Worm (Caenorhabditis elegans) whole organism, L3 larva: ENCODE measurements around the gene Y53C12A.8.

Experiments used
- R02D3.7 ChIP-seq: fragments of 150-350 bp; optimal IDR thresholded peaks from 2 replicates; lab custom pipeline; 2014; ENCODE audit warnings: missing biosample characterization, missing genetic modification characterization
- ZK546.5 ChIP-seq: sonication (generic microtip); optimal IDR thresholded peaks from 2 replicates; lab custom pipeline; 2017; ENCODE audit warnings: missing biosample characterization, missing genetic modification characterization
- aly-2 ChIP-seq: fragments of 150-350 bp; optimal IDR thresholded peaks from 2 replicates; lab custom pipeline; 2014; ENCODE audit warnings: missing biosample characterization, missing genetic modification characterization
- ama-1 ChIP-seq: fragments of 150-350 bp; optimal IDR thresholded peaks from 2 replicates; lab custom pipeline; 2018
- ceh-28 ChIP-seq: fragments of 150-350 bp; optimal IDR thresholded peaks from 2 replicates; lab custom pipeline; 2014; ENCODE audit warnings: missing biosample characterization, missing genetic modification reagents, missing genetic modification characterization
- ceh-82 ChIP-seq: fragments of 150-350 bp; optimal IDR thresholded peaks from 2 replicates; lab custom pipeline; 2014; ENCODE audit warnings: missing biosample characterization, missing genetic modification characterization
- ceh-9 ChIP-seq: sonication (generic microtip); optimal IDR thresholded peaks from 2 replicates; lab custom pipeline; 2018; ENCODE audit warnings: missing biosample characterization, missing genetic modification characterization
- daf-12 ChIP-seq: fragments of 150-350 bp; optimal IDR thresholded peaks from 2 replicates; lab custom pipeline; 2014; ENCODE audit warnings: missing biosample characterization, missing genetic modification reagents, missing genetic modification characterization
- egl-27 ChIP-seq: sonication (generic microtip); optimal IDR thresholded peaks from 4 replicates; lab custom pipeline; 2017; ENCODE audit warnings: missing biosample characterization, missing genetic modification reagents, missing genetic modification characterization
- egl-5 ChIP-seq: fragments of 150-350 bp; optimal IDR thresholded peaks from 2 replicates; lab custom pipeline; 2017; ENCODE audit warnings: missing biosample characterization, missing genetic modification reagents, missing genetic modification characterization, inconsistent platforms
- elt-2 ChIP-seq: sonication (generic microtip); optimal IDR thresholded peaks from 2 replicates; lab custom pipeline; 2016; ENCODE audit warnings: missing genetic modification reagents, mild to moderate bottlenecking, missing genetic modification characterization, missing compliant biosample characterization
- eor-1 ChIP-seq, 2 experiments: fragments of 150-350 bp; optimal IDR thresholded peaks; 2 replicates each; lab custom pipeline; 2014 to 2018; ENCODE audit warnings: missing biosample characterization in 2 of 2, missing genetic modification characterization in 2 of 2
- fkh-10 ChIP-seq: sonication (generic microtip); optimal IDR thresholded peaks from 2 replicates; lab custom pipeline; 2017; ENCODE audit warnings: missing biosample characterization, missing genetic modification reagents, missing genetic modification characterization
- hmg-11 ChIP-seq: sonication (generic microtip); optimal IDR thresholded peaks from 2 replicates; lab custom pipeline; 2016; ENCODE audit warnings: missing genetic modification characterization, missing compliant biosample characterization
- lin-39 ChIP-seq: fragments of 150-350 bp; optimal IDR thresholded peaks from 2 replicates; lab custom pipeline; 2018; ENCODE audit warnings: missing biosample characterization, missing genetic modification reagents, missing genetic modification characterization
- lsy-12 ChIP-seq: sonication (generic microtip); optimal IDR thresholded peaks from 2 replicates; lab custom pipeline; 2016; ENCODE audit warnings: mild to moderate bottlenecking, missing genetic modification characterization, missing compliant biosample characterization
- mdl-1 ChIP-seq: fragments of 150-350 bp; optimal IDR thresholded peaks from 2 replicates; lab custom pipeline; 2014; ENCODE audit warnings: missing biosample characterization, missing genetic modification characterization
- mml-1 ChIP-seq: fragments of 150-350 bp; sonication (generic microtip); optimal IDR thresholded peaks from 3 replicates; lab custom pipeline; 2014; ENCODE audit warnings: missing biosample characterization, missing genetic modification characterization
- nfya-1 ChIP-seq: sonication (generic microtip); optimal IDR thresholded peaks from 2 replicates; lab custom pipeline; 2017; ENCODE audit warnings: missing genetic modification characterization, mild to moderate bottlenecking, missing compliant biosample characterization, antibody characterized with exemption, moderate library complexity; ENCODE audit not compliant: insufficient read depth
- nhr-11 ChIP-seq: fragments of 150-350 bp; optimal IDR thresholded peaks from 2 replicates; lab custom pipeline; 2014; ENCODE audit warnings: missing biosample characterization, missing genetic modification characterization
- nhr-237 ChIP-seq: fragments of 150-350 bp; optimal IDR thresholded peaks from 2 replicates; lab custom pipeline; 2014; ENCODE audit warnings: missing biosample characterization, missing genetic modification characterization
- nhr-25 ChIP-seq: sonication (generic microtip); optimal IDR thresholded peaks from 2 replicates; lab custom pipeline; 2017; ENCODE audit warnings: missing biosample characterization, missing genetic modification characterization
- nhr-28 ChIP-seq: fragments of 150-350 bp; optimal IDR thresholded peaks from 2 replicates; lab custom pipeline; 2014; ENCODE audit warnings: missing biosample characterization, missing genetic modification characterization
- nhr-43 ChIP-seq: sonication (generic microtip); optimal IDR thresholded peaks from 2 replicates; lab custom pipeline; 2016; ENCODE audit warnings: mild to moderate bottlenecking, missing genetic modification characterization, missing compliant biosample characterization; ENCODE audit not compliant: poor library complexity, severe bottlenecking
- nhr-67 ChIP-seq: fragments of 150-350 bp; optimal IDR thresholded peaks from 2 replicates; lab custom pipeline; 2014; ENCODE audit warnings: missing biosample characterization, missing genetic modification characterization
- nhr-76 ChIP-seq: fragments of 150-350 bp; sonication (generic microtip); optimal IDR thresholded peaks from 5 replicates; lab custom pipeline; 2014; ENCODE audit warnings: missing biosample characterization, missing genetic modification characterization
- nhr-77 ChIP-seq: fragments of 150-350 bp; optimal IDR thresholded peaks from 2 replicates; lab custom pipeline; 2014; ENCODE audit warnings: missing biosample characterization, missing genetic modification characterization
- pha-4 ChIP-seq: fragments of 150-350 bp; optimal IDR thresholded peaks from 2 replicates; lab custom pipeline; 2014; ENCODE audit warnings: missing biosample characterization, missing genetic modification reagents, missing genetic modification characterization
- pqm-1 ChIP-seq: fragments of 150-350 bp; optimal IDR thresholded peaks from 2 replicates; lab custom pipeline; 2017; ENCODE audit warnings: missing biosample characterization, missing genetic modification characterization, inconsistent platforms
- sea-2 ChIP-seq: fragments of 150-350 bp; sonication (generic microtip); optimal IDR thresholded peaks from 4 replicates; lab custom pipeline; 2014; ENCODE audit warnings: missing biosample characterization, missing genetic modification reagents, missing genetic modification characterization
- skn-1 ChIP-seq: fragments of 150-350 bp; optimal IDR thresholded peaks from 2 replicates; lab custom pipeline; 2014; ENCODE audit warnings: missing biosample characterization, missing genetic modification characterization
- snpc-4 ChIP-seq: fragments of 150-350 bp; optimal IDR thresholded peaks from 2 replicates; lab custom pipeline; 2014; ENCODE audit warnings: missing biosample characterization, missing genetic modification characterization
- tbx-2 ChIP-seq: sonication (generic microtip); optimal IDR thresholded peaks from 2 replicates; lab custom pipeline; 2016; ENCODE audit warnings: mild to moderate bottlenecking, missing genetic modification characterization, missing compliant biosample characterization
- unc-39 ChIP-seq: sonication (generic microtip); optimal IDR thresholded peaks from 4 replicates; lab custom pipeline; 2017; ENCODE audit warnings: missing biosample characterization, missing genetic modification characterization
- zag-1 ChIP-seq: fragments of 150-350 bp; optimal IDR thresholded peaks from 2 replicates; lab custom pipeline; 2014; ENCODE audit warnings: missing biosample characterization, missing genetic modification characterization
- ztf-11 ChIP-seq: fragments of 150-350 bp; optimal IDR thresholded peaks from 2 replicates; lab custom pipeline; 2014; ENCODE audit warnings: missing biosample characterization, missing genetic modification characterization
- ztf-4 ChIP-seq: fragments of 150-350 bp; optimal IDR thresholded peaks from 2 replicates; lab custom pipeline; 2014; ENCODE audit warnings: missing biosample characterization, missing genetic modification characterization

Gene Y53C12A.8

ce11 chrII:9655530-9656139 is 44.6 kb downstream of the Y53C12A.8 start, which contains the start of gene ZK1307.1:
Gene ZK1307.1, minus strand, starts transcription at chrII:9655580.
- TF ChIP-seq tbx-2 (tag; lab: Kevin White, UChicago) (no peak), pqm-1 (tag; lab: Kevin White, UChicago) (peak; percentile 13), elt-2 (tag; lab: Kevin White, UChicago) (peak; percentile 17)

- TF ChIP-seq egl-5 (no peak), sea-2 (GFP tag; lab: Kevin White, UChicago) (no peak), nhr-25 (tag; lab: Kevin White, UChicago) (no peak), ama-1 (lab: Kevin White, UChicago) (no peak), mdl-1 (tag; lab: Kevin White, UChicago) (no peak), nhr-43 (tag; lab: Kevin White, UChicago) (no peak), nhr-28 (tag; lab: Kevin White, UChicago) (no peak), skn-1 (tag; lab: Kevin White, UChicago) (no peak), ZK546.5 (tag; lab: Kevin White, UChicago) (no peak), aly-2 (tag; lab: Kevin White, UChicago) (no peak), nhr-76 (tag; lab: Kevin White, UChicago) (no peak), ztf-11 (no peak), fkh-10 (GFP tag; lab: Kevin White, UChicago) (no peak), unc-39 (tag; lab: Kevin White, UChicago) (no peak), eor-1 (tag; optimal IDR thresholded peaks at IDR 0.05; lab: Kevin White, UChicago) (no peak)
- TF ChIP-seq, all 47 proteins: peak for 0
Measured at ce11 chrII:9653679-9654078, 46.6 kb downstream of the Y53C12A.8 start, which contains the start of gene ZK1307.2. Gene ZK1307.2, minus strand, starts transcription at chrII:9653952.

DNA sequence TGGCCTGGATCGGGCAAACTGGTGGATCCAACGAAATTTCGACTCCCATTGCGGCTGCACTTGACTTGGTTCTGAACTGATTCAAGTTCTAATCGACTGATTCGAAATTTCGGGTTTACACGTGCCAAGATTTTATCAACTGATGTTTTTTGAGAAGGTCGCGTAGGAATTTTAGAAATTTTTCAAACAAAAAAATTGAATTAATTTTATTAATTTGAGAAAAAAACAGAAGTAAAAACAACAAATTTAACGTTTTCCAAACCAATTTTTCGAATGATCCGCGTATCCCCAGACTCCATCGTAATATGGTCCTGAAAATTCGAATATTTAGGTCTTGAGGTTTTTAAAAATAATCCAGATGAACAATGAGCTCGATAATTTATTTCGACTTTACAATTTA is 47.3 kb downstream of the Y53C12A.8 start, which contains the start of gene ZK1307.3:
Gene ZK1307.3 (minus strand): TSS at position 101 of the 400 bp plus-strand sequence.
- TF ChIP-seq nhr-28 (tag; lab: Kevin White, UChicago): no peak

- TF ChIP-seq snpc-4: no peak
- no peak for TF ChIP-seq mml-1
- no peak for TF ChIP-seq egl-5
- no peak for TF ChIP-seq ceh-9 (tag; lab: Kevin White, UChicago)
- TF ChIP-seq nhr-43 (tag; lab: Kevin White, UChicago): no peak
- TF ChIP-seq lin-39: no peak
- no peak for TF ChIP-seq egl-27 (tag; lab: Kevin White, UChicago)
- no peak for TF ChIP-seq nhr-237
- no peak for TF ChIP-seq tbx-2 (tag; lab: Kevin White, UChicago)
- no peak for TF ChIP-seq mdl-1 (tag; lab: Kevin White, UChicago)
- TF ChIP-seq hmg-11 (tag; lab: Kevin White, UChicago): no peak
- no peak for TF ChIP-seq eor-1 (tag; optimal IDR thresholded peaks at IDR 0.05; lab: Kevin White, UChicago)
- TF ChIP-seq pha-4 (tag; lab: Kevin White, UChicago): no peak
- no peak for TF ChIP-seq elt-2 (tag; lab: Kevin White, UChicago)
- TF ChIP-seq nhr-11 (tag; lab: Kevin White, UChicago): no peak
- TF ChIP-seq nhr-77: no peak
- TF ChIP-seq ceh-82 (tag; lab: Kevin White, UChicago): no peak
Measured at ce11 chrII:9651700-9652099, 48.6 kb downstream of the Y53C12A.8 start, which contains the start of gene ZK1307.4. Gene ZK1307.4, minus strand, starts transcription at chrII:9651800.

DNA sequence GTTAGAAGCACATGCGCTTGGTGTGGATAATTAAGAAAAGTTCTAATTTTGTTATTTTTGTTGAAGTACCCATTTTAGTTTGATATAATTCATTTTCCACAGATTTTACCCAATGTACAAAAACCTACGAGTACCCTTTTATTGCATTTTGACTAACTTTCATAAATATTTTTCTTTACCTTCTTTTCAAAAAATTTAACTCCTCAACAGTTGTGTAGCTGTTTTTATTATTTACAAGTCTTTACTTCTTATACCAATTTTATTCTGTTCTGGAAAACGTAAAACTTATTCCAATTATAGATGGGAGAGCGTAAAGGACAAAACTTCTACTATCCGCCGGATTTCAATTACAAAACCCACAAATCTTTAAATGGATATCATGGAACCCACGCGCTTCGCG is 51.1 kb downstream of the Y53C12A.8 start, which contains the start of gene ZK1307.9:
Gene ZK1307.9 (plus strand): TSS at position 301 of the 400 bp plus-strand sequence.
- TF ChIP-seq lsy-12: no peak
- TF ChIP-seq mml-1: no peak
- no peak for TF ChIP-seq ceh-9 (tag; lab: Kevin White, UChicago)
- TF ChIP-seq ceh-28 (tag; lab: Kevin White, UChicago): no peak
- TF ChIP-seq ceh-82 (tag; lab: Kevin White, UChicago): no peak
- no peak for TF ChIP-seq eor-1 (tag; optimal IDR thresholded peaks at IDR 0.05; lab: Kevin White, UChicago)
- no peak for TF ChIP-seq R02D3.7 (tag; lab: Kevin White, UChicago)
- TF ChIP-seq egl-27 (tag; lab: Kevin White, UChicago): no peak
- no peak for TF ChIP-seq nfya-1
- no peak for TF ChIP-seq zag-1
- TF ChIP-seq nhr-67 (tag; lab: Kevin White, UChicago): no peak
- TF ChIP-seq nhr-43 (tag; lab: Kevin White, UChicago): no peak
- TF ChIP-seq mdl-1 (tag; lab: Kevin White, UChicago): no peak
- TF ChIP-seq lin-39: no peak
- no peak for TF ChIP-seq fkh-10 (GFP tag; lab: Kevin White, UChicago)
- TF ChIP-seq ztf-4 (tag; lab: Kevin White, UChicago): no peak
- no peak for TF ChIP-seq daf-12 (tag; lab: Kevin White, UChicago)
- no peak for TF ChIP-seq sea-2 (GFP tag; lab: Kevin White, UChicago)
- TF ChIP-seq, all 47 proteins: peak for 0
